Fruit fly (Drosophila melanogaster): ENCODE data around the gene shams.

dm6 chr3R:25051441-25052097 lies 22.8 kb downstream of the shams start:
- no peak for TF ChIP-seq Clk (GFP tag; optimal IDR thresholded peaks at IDR 0.05)
- no peak for TF ChIP-seq CG12768 (GFP tag; optimal IDR thresholded peaks at IDR 0.05)
- no peak for TF ChIP-seq CG7101 (tag; optimal IDR thresholded peaks at IDR 0.05)
- TF ChIP-seq CG7045 (GFP tag; optimal IDR thresholded peaks at IDR 0.05), result no peak
- TF ChIP-seq cnc (optimal IDR thresholded peaks at IDR 0.05), result no peak
- no peak for TF ChIP-seq bab1 (GFP tag; optimal IDR thresholded peaks at IDR 0.05)
- no peak for TF ChIP-seq ovo (GFP tag; optimal IDR thresholded peaks at IDR 0.05)
- TF ChIP-seq pad (GFP tag; optimal IDR thresholded peaks at IDR 0.05), result no peak

Measured in whole organism, adult.